Worm (Caenorhabditis elegans) whole organism, early embryonic: Measurements from ENCODE around the gene T07E3.4.

ENCODE experiments used
- B0310.2 ChIP-seq: sonication (generic microtip); optimal IDR thresholded peaks from 2 replicates; lab custom pipeline; 2016; ENCODE audit warnings: mild to moderate bottlenecking, missing genetic modification characterization, missing compliant biosample characterization
- F13C5.2 ChIP-seq: sonication (generic microtip); optimal IDR thresholded peaks from 2 replicates; lab custom pipeline; 2017; ENCODE audit warnings: mild to moderate bottlenecking, missing genetic modification characterization, inconsistent platforms, missing compliant biosample characterization
- aly-1 ChIP-seq: sonication (generic microtip); optimal IDR thresholded peaks from 2 replicates; lab custom pipeline; 2016; ENCODE audit warnings: missing genetic modification characterization, missing compliant biosample characterization
- ama-1 ChIP-seq: fragments of 150-350 bp; optimal IDR thresholded peaks from 2 replicates; lab custom pipeline; 2014
- ceh-13 ChIP-seq: fragments of 200-800 bp; sonication (Bioruptor generic); optimal IDR thresholded peaks from 2 replicates; lab custom pipeline; 2018; ENCODE audit warnings: mild to moderate bottlenecking, missing genetic modification characterization, missing compliant biosample characterization
- ceh-36 ChIP-seq: sonication (generic microtip); optimal IDR thresholded peaks from 2 replicates; lab custom pipeline; 2016; ENCODE audit warnings: missing genetic modification characterization, inconsistent platforms, missing compliant biosample characterization
- ets-7 ChIP-seq: sonication (generic microtip); optimal IDR thresholded peaks from 2 replicates; lab custom pipeline; 2016; ENCODE audit warnings: missing genotype, missing genetic modification characterization, missing compliant biosample characterization
- flt-1 ChIP-seq: fragments of 200-800 bp; sonication (Bioruptor generic); IDR thresholded peaks from 2 replicates; pipeline ENCODE4 v1.3.6; 2022; ENCODE audit warnings: missing genetic modification characterization, missing compliant biosample characterization
- hmbx-1 ChIP-seq: sonication (generic microtip); optimal IDR thresholded peaks from 2 replicates; lab custom pipeline; 2016; ENCODE audit warnings: mild to moderate bottlenecking, missing genetic modification characterization, missing compliant biosample characterization
- hmg-4 ChIP-seq: fragments of 200-800 bp; sonication (Bioruptor generic); optimal IDR thresholded peaks from 2 replicates; lab custom pipeline; 2018; ENCODE audit warnings: mild to moderate bottlenecking, missing genetic modification characterization, missing compliant biosample characterization
- hnd-1 ChIP-seq: sonication (generic microtip); optimal IDR thresholded peaks from 2 replicates; lab custom pipeline; 2016; ENCODE audit warnings: missing genetic modification characterization, missing compliant biosample characterization
- pes-1 ChIP-seq: fragments of 200-800 bp; sonication (Bioruptor generic); IDR thresholded peaks from 2 replicates; pipeline ENCODE4 v1.3.6; 2022; ENCODE audit warnings: missing genetic modification reagents, missing genetic modification characterization, missing compliant biosample characterization
- scrt-1 ChIP-seq: fragments of 200-800 bp; sonication (Bioruptor generic); IDR thresholded peaks from 2 replicates; pipeline ENCODE4 v1.3.6; 2022; ENCODE audit warnings: missing genetic modification characterization, missing compliant biosample characterization
- sea-1 ChIP-seq: fragments of 200-800 bp; sonication (Bioruptor generic); conservative IDR thresholded peaks from 2 replicates; pipeline ENCODE4 v1.3.6; 2022; ENCODE audit warnings: missing genetic modification characterization, missing compliant biosample characterization
- tbx-11 ChIP-seq: fragments of 200-800 bp; sonication (Bioruptor generic); IDR thresholded peaks from 2 replicates; pipeline ENCODE4 v1.3.6; 2022; ENCODE audit warnings: missing genetic modification characterization, missing compliant biosample characterization
- tbx-37 ChIP-seq: fragments of 200-800 bp; sonication (Bioruptor generic); conservative IDR thresholded peaks from 2 replicates; pipeline ENCODE4 v1.3.6; 2022; ENCODE audit warnings: missing genetic modification reagents, missing genetic modification characterization, missing compliant biosample characterization
- tra-4 ChIP-seq: sonication (generic microtip); optimal IDR thresholded peaks from 2 replicates; lab custom pipeline; 2017; ENCODE audit warnings: missing genetic modification characterization, missing compliant biosample characterization

The T07E3.4 gene

ce11 chrIII:6945747-6946146 is 47.9 kb downstream of the T07E3.4 start, which contains the start of gene abu-13:
Gene abu-13, minus strand, starts transcription at chrIII:6945898.
- TF ChIP-seq flt-1 (GFP tag; lab: Robert Waterston, UW) (no peak), tbx-11 (GFP tag; lab: Robert Waterston, UW) (no peak), sea-1 (GFP tag; lab: Robert Waterston, UW) (no peak), ceh-36 (no peak), B0310.2 (tag; lab: Kevin White, UChicago) (no peak), aly-1 (tag; lab: Kevin White, UChicago) (no peak), ama-1 (lab: Kevin White, UChicago) (no peak), F13C5.2 (tag; lab: Kevin White, UChicago) (no peak), hmbx-1 (tag; lab: Kevin White, UChicago) (no peak), hmg-4 (GFP tag; lab: Kevin White, UChicago) (no peak), tbx-37 (no peak), scrt-1 (no peak), tra-4 (tag; lab: Kevin White, UChicago) (no peak), ceh-13 (GFP tag; lab: Kevin White, UChicago) (no peak), hnd-1 (tag; lab: Kevin White, UChicago) (no peak), pes-1 (GFP tag; lab: Robert Waterston, UW) (no peak), ets-7 (tag; lab: Kevin White, UChicago) (no peak)

ce11 chrIII:6946382-6946781 is 48.6 kb downstream of the T07E3.4 start, which contains the start of gene let-711:
Gene let-711, plus strand, starts transcription at chrIII:6946718.
- TF ChIP-seq hmbx-1 (tag; lab: Kevin White, UChicago): no peak
- no peak for TF ChIP-seq scrt-1
- no peak for TF ChIP-seq ceh-36
- no peak for TF ChIP-seq pes-1 (GFP tag; lab: Robert Waterston, UW)
- TF ChIP-seq tbx-11 (GFP tag; lab: Robert Waterston, UW): no peak
- no peak for TF ChIP-seq F13C5.2 (tag; lab: Kevin White, UChicago)
- TF ChIP-seq aly-1 (tag; lab: Kevin White, UChicago): no peak
- TF ChIP-seq B0310.2 (tag; lab: Kevin White, UChicago): no peak
- TF ChIP-seq flt-1 (GFP tag; lab: Robert Waterston, UW): no peak
- TF ChIP-seq ama-1 (lab: Kevin White, UChicago): no peak
- no peak for TF ChIP-seq hnd-1 (tag; lab: Kevin White, UChicago)
- TF ChIP-seq tbx-37: no peak
- no peak for TF ChIP-seq ceh-13 (GFP tag; lab: Kevin White, UChicago)
- TF ChIP-seq ets-7 (tag; lab: Kevin White, UChicago): no peak
- no peak for TF ChIP-seq sea-1 (GFP tag; lab: Robert Waterston, UW)

ce11 chrIII:6947896-6948295 is 50.1 kb downstream of the T07E3.4 start:
- TF ChIP-seq tra-4 (tag; lab: Kevin White, UChicago) (no peak), F13C5.2 (tag; lab: Kevin White, UChicago) (no peak), ama-1 (lab: Kevin White, UChicago) (no peak), hnd-1 (tag; lab: Kevin White, UChicago) (no peak), ceh-13 (GFP tag; lab: Kevin White, UChicago) (no peak), B0310.2 (tag; lab: Kevin White, UChicago) (no peak), flt-1 (GFP tag; lab: Robert Waterston, UW) (no peak), tbx-11 (GFP tag; lab: Robert Waterston, UW) (no peak), ets-7 (tag; lab: Kevin White, UChicago) (no peak), sea-1 (GFP tag; lab: Robert Waterston, UW) (no peak), aly-1 (tag; lab: Kevin White, UChicago) (no peak), scrt-1 (no peak), pes-1 (GFP tag; lab: Robert Waterston, UW) (no peak), hmbx-1 (tag; lab: Kevin White, UChicago) (no peak)
